Worm (Caenorhabditis elegans) whole organism, late embryonic: Measurements from ENCODE around the gene C55B6.7.

Experiments used
- K02D7.2 ChIP-seq: sonication (generic microtip); optimal IDR thresholded peaks from 2 replicates; lab custom pipeline; 2017; ENCODE audit warnings: mild to moderate bottlenecking, missing genetic modification characterization, missing compliant biosample characterization
- T23F11.4 ChIP-seq: fragments of 200-800 bp; sonication (Bioruptor generic); optimal IDR thresholded peaks from 2 replicates; lab custom pipeline; 2018; ENCODE audit warnings: mild to moderate bottlenecking, missing genetic modification characterization, missing compliant biosample characterization
- Y22D7AL.16 ChIP-seq: sonication (generic microtip); optimal IDR thresholded peaks from 2 replicates; lab custom pipeline; 2016; ENCODE audit warnings: missing genetic modification characterization, missing compliant biosample characterization
- ahr-1 ChIP-seq: sonication (generic microtip); optimal IDR thresholded peaks from 2 replicates; lab custom pipeline; 2016; ENCODE audit warnings: missing genetic modification characterization, missing compliant biosample characterization
- ceh-18 ChIP-seq: sonication (generic microtip); optimal IDR thresholded peaks from 2 replicates; lab custom pipeline; 2016; ENCODE audit warnings: missing genetic modification characterization, missing compliant biosample characterization
- ceh-2 ChIP-seq: sonication (generic microtip); optimal IDR thresholded peaks from 2 replicates; lab custom pipeline; 2016; ENCODE audit warnings: missing genotype, missing genetic modification characterization, missing compliant biosample characterization
- ceh-30 ChIP-seq: fragments of 150-350 bp; optimal IDR thresholded peaks from 2 replicates; lab custom pipeline; 2014; ENCODE audit warnings: missing biosample characterization, missing genetic modification characterization
- ceh-34 ChIP-seq: sonication (generic microtip); optimal IDR thresholded peaks from 2 replicates; lab custom pipeline; 2016; ENCODE audit warnings: mild to moderate bottlenecking, missing genetic modification characterization, missing compliant biosample characterization
- ceh-45 ChIP-seq: fragments of 200-800 bp; sonication (Bioruptor generic); IDR thresholded peaks from 2 replicates; pipeline ENCODE4 v1.3.6; 2022; ENCODE audit warnings: missing genetic modification reagents, missing genetic modification characterization, missing compliant biosample characterization
- ceh-48 ChIP-seq: sonication (generic microtip); optimal IDR thresholded peaks from 2 replicates; lab custom pipeline; 2016; ENCODE audit warnings: missing genetic modification characterization, inconsistent platforms, missing compliant biosample characterization
- ceh-6 ChIP-seq: fragments of 200-800 bp; sonication (Bioruptor generic); optimal IDR thresholded peaks from 2 replicates; lab custom pipeline; 2018; ENCODE audit warnings: mild to moderate bottlenecking, missing genetic modification characterization, missing compliant biosample characterization
- fax-1 ChIP-seq: sonication (generic microtip); optimal IDR thresholded peaks from 2 replicates; lab custom pipeline; 2016; ENCODE audit warnings: missing genotype, missing genetic modification characterization, missing compliant biosample characterization
- gmeb-2 ChIP-seq: sonication (generic microtip); optimal IDR thresholded peaks from 2 replicates; lab custom pipeline; 2016; ENCODE audit warnings: missing genetic modification characterization, inconsistent platforms, missing compliant biosample characterization
- lim-6 ChIP-seq: sonication (generic microtip); optimal IDR thresholded peaks from 2 replicates; lab custom pipeline; 2016; ENCODE audit warnings: missing genetic modification characterization, missing compliant biosample characterization
- mec-3 ChIP-seq: sonication (generic microtip); optimal IDR thresholded peaks from 2 replicates; lab custom pipeline; 2016; ENCODE audit warnings: borderline replicate concordance, missing genetic modification characterization, missing compliant biosample characterization
- nhr-232 ChIP-seq: sonication (generic microtip); optimal IDR thresholded peaks from 2 replicates; lab custom pipeline; 2016; ENCODE audit warnings: missing genetic modification characterization, missing compliant biosample characterization
- npax-4 ChIP-seq: sonication (generic microtip); optimal IDR thresholded peaks from 2 replicates; lab custom pipeline; 2016; ENCODE audit warnings: missing genetic modification characterization, missing compliant biosample characterization
- odd-2 ChIP-seq: sonication (generic microtip); optimal IDR thresholded peaks from 2 replicates; lab custom pipeline; 2017; ENCODE audit warnings: antibody characterized with exemption, mild to moderate bottlenecking, missing genetic modification characterization, missing compliant biosample characterization
- pax-1 ChIP-seq: fragments of 150-350 bp; optimal IDR thresholded peaks from 2 replicates; lab custom pipeline; 2014; ENCODE audit warnings: missing biosample characterization, missing genetic modification characterization
- pha-4 ChIP-seq: fragments of 150-350 bp; optimal IDR thresholded peaks from 2 replicates; lab custom pipeline; 2018; ENCODE audit warnings: missing biosample characterization, missing genetic modification reagents, missing genetic modification characterization
- pros-1 ChIP-seq: fragments of 150-350 bp; optimal IDR thresholded peaks from 2 replicates; lab custom pipeline; 2014; ENCODE audit warnings: missing biosample characterization, missing genetic modification reagents, missing genetic modification characterization
- rnt-1 ChIP-seq: sonication (generic microtip); optimal IDR thresholded peaks from 2 replicates; lab custom pipeline; 2016; ENCODE audit warnings: missing genetic modification characterization, missing compliant biosample characterization
- sox-4 ChIP-seq: sonication (generic microtip); optimal IDR thresholded peaks from 2 replicates; lab custom pipeline; 2017; ENCODE audit warnings: mild to moderate bottlenecking, missing genetic modification characterization, inconsistent platforms, missing compliant biosample characterization
- syd-9 ChIP-seq: sonication (generic microtip); optimal IDR thresholded peaks from 2 replicates; lab custom pipeline; 2016; ENCODE audit warnings: mild to moderate bottlenecking, missing genetic modification characterization, moderate library complexity, missing compliant biosample characterization
- unc-3 ChIP-seq, 2 experiments: fragments of 200-800 bp in 1 of 2; sonication (Bioruptor generic) in 1 of 2; sonication (generic microtip) in 1 of 2; conservative IDR thresholded peaks in 1 of 2; optimal IDR thresholded peaks in 1 of 2; 2 replicates each; pipeline versions ENCODE4 v1.3.6 to Lab custom; 2016 to 2022; ENCODE audit warnings: missing compliant biosample characterization in 2 of 2, missing genetic modification characterization in 2 of 2, missing genetic modification reagents in 1 of 2
- unc-42 ChIP-seq: sonication (generic microtip); optimal IDR thresholded peaks from 2 replicates; lab custom pipeline; 2016; ENCODE audit warnings: missing genotype, missing genetic modification characterization, missing compliant biosample characterization
- unc-55 ChIP-seq: sonication (generic microtip); optimal IDR thresholded peaks from 2 replicates; lab custom pipeline; 2017; ENCODE audit warnings: missing biosample characterization, missing genetic modification reagents, missing genetic modification characterization

Gene C55B6.7

DNA sequence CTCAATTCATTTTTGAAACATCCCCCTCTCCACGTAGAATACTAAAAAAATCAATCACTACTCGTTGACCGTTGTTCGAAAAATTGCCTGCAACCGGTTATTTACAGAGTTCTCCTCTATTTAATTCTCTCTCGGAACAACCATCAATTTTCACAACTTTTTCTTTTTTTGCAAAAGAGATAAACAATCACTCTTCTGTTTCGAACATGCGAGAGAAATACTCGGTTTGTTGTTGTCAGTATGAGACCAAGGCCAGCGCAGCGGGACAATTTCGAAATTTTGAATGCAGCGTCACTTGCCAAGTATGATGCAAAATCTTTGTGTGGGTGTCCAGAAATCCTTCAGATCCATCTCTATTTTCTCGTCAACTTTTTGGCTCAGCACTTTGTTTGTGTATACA lies 38.5 kb upstream of the C55B6.7 start:
- no peak for TF ChIP-seq rnt-1 (tag; lab: Kevin White, UChicago)
- TF ChIP-seq K02D7.2 (tag; lab: Kevin White, UChicago) = no peak
- TF ChIP-seq ceh-45 (GFP tag; lab: Robert Waterston, UW) = no peak

ce11 chrX:7229357-7229756 lies 37.6 kb upstream of the C55B6.7 start:
- no peak for TF ChIP-seq npax-4
- no peak for TF ChIP-seq Y22D7AL.16 (tag; lab: Kevin White, UChicago)
- no peak for TF ChIP-seq pros-1 (tag; lab: Kevin White, UChicago)
- no peak for TF ChIP-seq ceh-18
- TF ChIP-seq pha-4 = no peak
- no peak for TF ChIP-seq pax-1
- TF ChIP-seq ceh-45 (GFP tag; lab: Robert Waterston, UW) = no peak
- TF ChIP-seq unc-3 (GFP tag; conservative IDR thresholded peaks at IDR 0.05; lab: Robert Waterston, UW) = no peak
- no peak for TF ChIP-seq unc-3 (tag; optimal IDR thresholded peaks at IDR 0.05; lab: Kevin White, UChicago)

DNA sequence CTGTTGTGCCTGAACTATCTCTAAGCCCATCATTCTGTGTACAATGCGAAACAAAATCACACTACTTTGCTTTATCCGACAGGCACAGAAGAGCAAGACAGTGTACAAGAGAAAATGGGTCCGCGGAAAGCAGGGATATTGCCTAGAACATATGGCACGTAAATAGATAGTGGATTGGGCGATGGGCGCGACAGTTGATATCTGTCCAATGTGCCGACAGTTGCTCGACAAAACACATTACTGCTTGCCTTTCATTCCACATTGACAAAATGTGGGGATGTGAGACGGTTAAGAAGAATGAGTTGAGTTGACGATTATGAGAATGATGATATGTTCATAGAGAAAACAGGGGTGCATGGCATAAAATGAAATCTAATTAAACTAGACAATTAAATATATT lies 33.2 kb upstream of the C55B6.7 start:
- peak; percentile 17 for TF ChIP-seq unc-55 (GFP tag; lab: Kevin White, UChicago)
- 0 out of 2 replicates have a peak, but pooled peaks have one; percentile 0 for TF ChIP-seq unc-3 (GFP tag; conservative IDR thresholded peaks at IDR 0.05; lab: Robert Waterston, UW)
- no peak for TF ChIP-seq unc-3 (tag; optimal IDR thresholded peaks at IDR 0.05; lab: Kevin White, UChicago)
- no peak for TF ChIP-seq pha-4
- TF ChIP-seq nhr-232 (tag; lab: Kevin White, UChicago) = no peak

DNA sequence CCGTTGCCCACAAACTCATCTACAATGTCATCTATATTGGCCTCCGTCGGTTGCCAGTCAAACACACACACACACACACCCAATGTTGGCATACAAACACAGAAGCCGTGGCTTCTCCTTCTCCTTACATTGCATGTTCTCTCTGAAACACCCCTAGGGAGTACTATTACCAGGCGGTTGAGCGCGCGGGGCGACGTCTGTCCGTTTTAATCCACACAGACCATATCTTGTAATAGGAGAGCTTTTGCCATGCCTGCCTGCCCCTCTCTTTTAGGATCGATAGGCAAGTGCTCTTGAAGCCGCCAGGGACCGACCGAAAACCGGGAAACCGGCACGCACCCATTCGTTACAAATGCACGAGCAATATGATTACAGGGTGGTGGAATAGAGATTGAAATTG lies 32.7 kb upstream of the C55B6.7 start:
- no peak for TF ChIP-seq nhr-232 (tag; lab: Kevin White, UChicago)
- 0 out of 2 replicates have a peak, but pooled peaks have one; percentile 12 for TF ChIP-seq unc-3 (GFP tag; conservative IDR thresholded peaks at IDR 0.05; lab: Robert Waterston, UW)
- TF ChIP-seq unc-3 (tag; optimal IDR thresholded peaks at IDR 0.05; lab: Kevin White, UChicago) = no peak
- TF ChIP-seq syd-9 (tag; lab: Kevin White, UChicago) = peak; percentile 57
- peak; percentile 45 for TF ChIP-seq ceh-6 (GFP tag; lab: Kevin White, UChicago)
- peak; percentile 42 for TF ChIP-seq ceh-48
- peak; percentile 56 for TF ChIP-seq ceh-34 (tag; lab: Kevin White, UChicago)
- no peak for TF ChIP-seq T23F11.4 (GFP tag; lab: Kevin White, UChicago)
- TF ChIP-seq mec-3 (tag; lab: Kevin White, UChicago) = peak; percentile 22

ce11 chrX:7222383-7222782 lies 30.6 kb upstream of the C55B6.7 start:
- peak; percentile 84 for TF ChIP-seq ceh-48
- TF ChIP-seq unc-3 (GFP tag; conservative IDR thresholded peaks at IDR 0.05; lab: Robert Waterston, UW) = no peak
- TF ChIP-seq unc-3 (tag; optimal IDR thresholded peaks at IDR 0.05; lab: Kevin White, UChicago) = no peak

ce11 chrX:7220209-7220608 lies 28.4 kb upstream of the C55B6.7 start:
- TF ChIP-seq ahr-1 (tag; lab: Kevin White, UChicago) = no peak
- peak; percentile 56 for TF ChIP-seq unc-42 (tag; lab: Kevin White, UChicago)
- TF ChIP-seq unc-55 (GFP tag; lab: Kevin White, UChicago) = no peak

DNA sequence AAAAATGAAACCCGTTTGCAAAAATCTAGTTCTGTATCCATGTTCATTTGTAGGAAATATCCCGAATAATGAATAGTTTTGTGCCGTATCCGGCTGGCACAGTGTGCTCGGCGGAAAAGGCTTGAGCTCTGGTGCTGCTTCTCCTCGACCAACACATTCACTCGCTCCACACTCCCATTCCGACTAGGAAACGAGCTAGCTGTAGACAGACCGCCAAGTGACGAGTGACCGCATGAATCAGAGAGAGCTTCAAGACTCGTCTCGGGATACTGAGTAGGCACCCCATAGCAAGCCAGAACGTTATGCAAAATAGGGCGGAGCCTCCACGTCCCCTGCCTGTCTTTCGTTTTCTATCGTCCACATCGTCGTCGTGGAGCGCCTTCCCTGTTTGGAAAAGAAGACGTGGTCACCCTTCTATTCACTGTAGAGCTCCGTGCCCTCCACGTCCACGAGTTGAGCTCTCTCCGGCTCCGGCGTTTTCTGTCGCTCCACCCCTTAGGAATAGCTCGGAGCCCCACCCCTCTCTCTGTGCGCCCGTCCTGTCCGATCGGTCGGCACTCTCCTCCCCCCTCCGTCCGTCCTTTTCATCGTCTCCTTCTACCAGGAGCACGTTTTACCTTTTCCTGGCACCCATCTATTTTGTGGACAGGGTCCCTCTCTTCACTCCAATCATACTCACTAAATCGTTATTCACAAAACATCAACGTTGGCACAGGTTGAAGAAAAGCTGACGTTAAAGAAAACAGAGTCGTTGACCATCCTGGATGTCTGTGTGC lies 26.1 kb upstream of the C55B6.7 start, which contains the start of gene syd-9:
Gene syd-9 (plus strand): TSS at position 394 of the 776 bp plus-strand sequence.
- no peak for TF ChIP-seq gmeb-2 (tag; lab: Kevin White, UChicago)
- TF ChIP-seq lim-6 = no peak
- no peak for TF ChIP-seq ceh-30 (tag; lab: Kevin White, UChicago)
- TF ChIP-seq ceh-18 = no peak
- TF ChIP-seq sox-4 = no peak
- TF ChIP-seq ceh-48 = no peak
- TF ChIP-seq odd-2 = no peak
- TF ChIP-seq ceh-45 (GFP tag; lab: Robert Waterston, UW) = no peak
- no peak for TF ChIP-seq ceh-2 (tag; lab: Kevin White, UChicago)
- no peak for TF ChIP-seq fax-1 (tag; lab: Kevin White, UChicago)
